Worm (Caenorhabditis elegans): Measurements from ENCODE around the gene F54B11.9.

Gene F54B11.9

DNA sequence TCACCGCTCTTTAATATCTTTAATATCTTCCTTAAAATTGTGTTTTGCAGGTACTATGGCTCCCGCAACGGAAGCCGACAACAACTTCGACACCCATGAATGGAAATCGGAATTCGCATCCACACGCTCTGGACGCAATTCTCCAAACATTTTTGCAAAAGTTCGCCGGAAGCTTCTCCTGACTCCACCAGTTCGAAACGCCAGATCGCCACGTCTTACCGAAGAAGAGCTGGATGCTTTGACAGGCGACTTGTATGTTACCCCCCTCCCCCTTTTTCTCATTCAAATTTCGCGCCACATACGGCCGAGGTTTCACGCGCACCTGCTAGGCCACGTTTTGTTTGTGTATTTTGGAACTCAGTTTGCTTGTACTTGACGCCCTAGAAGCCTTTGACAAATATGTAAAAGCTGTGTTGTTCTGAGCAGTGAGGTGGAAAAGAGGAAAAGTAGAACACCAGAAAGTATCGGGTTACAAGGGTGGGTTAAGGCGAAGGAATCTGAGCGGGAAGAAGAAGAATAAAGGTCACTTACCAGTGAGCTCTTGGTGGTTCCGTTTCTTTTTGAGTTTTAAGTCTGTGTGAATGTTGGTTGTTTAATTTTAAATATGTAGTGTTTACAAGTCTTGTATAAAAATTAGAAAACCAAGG is 20.5 kb upstream of the F54B11.9 start, which contains the start of gene unc-84:
Gene unc-84, plus strand, starts transcription at position 51 of the 647 bp plus-strand sequence.
- TF ChIP-seq nhr-11 (tag; optimal IDR thresholded peaks at IDR 0.05) (no peak), pha-4 (tag; optimal IDR thresholded peaks at IDR 0.05) (peak; percentile 48), ceh-82 (tag; optimal IDR thresholded peaks at IDR 0.05) (no peak), lin-15B (tag; optimal IDR thresholded peaks at IDR 0.05) (peak; percentile 16), ama-1 (optimal IDR thresholded peaks at IDR 0.05) (no peak), elt-2 (tag; optimal IDR thresholded peaks at IDR 0.05) (peak; percentile 2), mdl-1 (tag; optimal IDR thresholded peaks at IDR 0.05) (no peak), mml-1 (tag; optimal IDR thresholded peaks at IDR 0.05) (no peak), ztf-11 (tag; optimal IDR thresholded peaks at IDR 0.05) (no peak)

DNA sequence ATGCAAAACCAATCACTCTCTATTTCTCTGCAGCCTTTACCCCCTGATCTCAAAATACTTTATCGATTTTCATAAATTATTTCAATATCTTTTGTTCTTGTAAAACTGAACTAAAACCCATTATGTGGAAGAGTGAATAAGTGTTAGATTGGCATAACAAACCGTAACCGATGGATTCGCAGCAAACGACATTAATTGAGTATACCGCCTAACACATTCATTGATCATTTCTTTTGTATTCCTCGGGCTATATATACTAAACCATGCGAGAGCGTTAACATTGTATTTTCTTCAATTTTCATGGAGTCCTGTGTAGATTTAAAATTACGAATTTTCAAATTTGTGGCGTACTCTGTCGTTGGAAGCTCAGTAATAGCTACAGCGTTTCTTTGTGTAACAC is 15.6 kb upstream of the F54B11.9 start, which contains the start of gene col-9:
Gene col-9, plus strand, starts transcription at position 301 of the 400 bp plus-strand sequence.
- no peak for TF ChIP-seq mml-1 (tag; optimal IDR thresholded peaks at IDR 0.05)
- TF ChIP-seq tbx-2 (tag; optimal IDR thresholded peaks at IDR 0.05), result no peak
- no peak for TF ChIP-seq ztf-4 (tag; optimal IDR thresholded peaks at IDR 0.05)
- TF ChIP-seq fos-1 (tag; optimal IDR thresholded peaks at IDR 0.05), result no peak
- TF ChIP-seq eor-1 (tag; optimal IDR thresholded peaks at IDR 0.05), result no peak
- no peak for TF ChIP-seq nhr-76 (tag; optimal IDR thresholded peaks at IDR 0.05)
- no peak for TF ChIP-seq elt-3 (tag; optimal IDR thresholded peaks at IDR 0.05)
- TF ChIP-seq nfya-1 (tag; optimal IDR thresholded peaks at IDR 0.05; ENCODE audit: insufficient read depth), result no peak
- no peak for TF ChIP-seq egl-5 (tag; optimal IDR thresholded peaks at IDR 0.05)
- TF ChIP-seq nhr-11 (tag; optimal IDR thresholded peaks at IDR 0.05), result no peak
- no peak for TF ChIP-seq skn-1 (tag; optimal IDR thresholded peaks at IDR 0.05)
- TF ChIP-seq nhr-12 (tag; optimal IDR thresholded peaks at IDR 0.05), result no peak
- no peak for TF ChIP-seq ceh-16 (tag; optimal IDR thresholded peaks at IDR 0.05)
- TF ChIP-seq R02D3.7 (tag; optimal IDR thresholded peaks at IDR 0.05), result no peak
- no peak for TF ChIP-seq pqm-1 (tag; optimal IDR thresholded peaks at IDR 0.05)
- no peak for TF ChIP-seq pha-4 (tag; optimal IDR thresholded peaks at IDR 0.05)
- TF ChIP-seq elt-1 (tag; optimal IDR thresholded peaks at IDR 0.05), result no peak

DNA sequence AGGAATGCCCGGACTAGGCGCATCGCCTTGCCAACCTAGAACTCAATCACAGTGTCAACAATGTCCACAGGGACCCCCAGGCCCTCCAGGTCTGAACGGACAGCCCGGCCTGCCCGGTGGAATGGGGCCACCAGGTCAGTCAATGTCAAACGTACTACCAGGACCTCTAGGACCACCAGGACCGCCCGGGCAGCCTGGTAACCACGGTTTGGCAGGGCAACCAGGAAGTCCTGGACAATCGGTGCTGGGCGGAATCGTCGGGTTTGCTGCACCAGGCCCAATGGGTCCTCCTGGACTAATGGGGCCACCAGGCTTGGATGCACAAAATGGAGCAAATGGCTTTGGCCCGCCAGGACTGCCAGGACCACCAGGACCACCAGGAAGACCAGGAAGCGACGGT is 14.7 kb upstream of the F54B11.9 start:
- TF ChIP-seq egl-27 (tag; optimal IDR thresholded peaks at IDR 0.05) (no peak), eor-1 (tag; optimal IDR thresholded peaks at IDR 0.05) (no peak), ZK546.5 (tag; optimal IDR thresholded peaks at IDR 0.05) (no peak), unc-62 (GFP tag; optimal IDR thresholded peaks at IDR 0.05) (no peak), ztf-4 (tag; optimal IDR thresholded peaks at IDR 0.05) (no peak), zag-1 (tag; optimal IDR thresholded peaks at IDR 0.05) (no peak), snpc-4 (tag; optimal IDR thresholded peaks at IDR 0.05) (no peak), sea-2 (GFP tag; optimal IDR thresholded peaks at IDR 0.05) (no peak), tbx-2 (tag; optimal IDR thresholded peaks at IDR 0.05) (no peak)

DNA sequence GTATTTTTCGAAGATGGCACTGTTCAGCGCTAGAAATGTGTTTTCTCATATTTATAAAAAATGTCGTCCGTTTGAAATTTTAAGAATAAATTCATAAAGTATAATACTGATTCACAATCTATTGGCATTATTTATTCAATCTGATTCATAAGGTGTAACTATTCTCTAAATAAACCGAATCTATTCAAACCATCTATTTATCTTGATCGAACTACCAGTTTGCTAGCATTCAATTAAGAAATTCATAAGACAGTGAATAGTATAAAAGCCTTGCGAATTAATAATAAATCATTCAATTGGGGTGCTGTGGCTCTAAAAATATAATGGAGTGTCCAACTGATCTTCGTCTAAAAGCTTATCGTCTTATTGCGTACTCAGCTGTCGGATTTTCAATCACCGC is 14.2 kb upstream of the F54B11.9 start, which contains the start of gene col-44:
Gene col-44, plus strand, starts transcription at position 301 of the 400 bp plus-strand sequence.
- TF ChIP-seq zag-1 (tag; optimal IDR thresholded peaks at IDR 0.05) (no peak), eor-1 (tag; optimal IDR thresholded peaks at IDR 0.05) (no peak), unc-62 (GFP tag; optimal IDR thresholded peaks at IDR 0.05) (no peak), snpc-4 (tag; optimal IDR thresholded peaks at IDR 0.05) (no peak), nfya-1 (tag; optimal IDR thresholded peaks at IDR 0.05; ENCODE audit: insufficient read depth) (no peak), lin-15B (tag; optimal IDR thresholded peaks at IDR 0.05) (no peak), mdl-1 (tag; optimal IDR thresholded peaks at IDR 0.05) (no peak)

DNA sequence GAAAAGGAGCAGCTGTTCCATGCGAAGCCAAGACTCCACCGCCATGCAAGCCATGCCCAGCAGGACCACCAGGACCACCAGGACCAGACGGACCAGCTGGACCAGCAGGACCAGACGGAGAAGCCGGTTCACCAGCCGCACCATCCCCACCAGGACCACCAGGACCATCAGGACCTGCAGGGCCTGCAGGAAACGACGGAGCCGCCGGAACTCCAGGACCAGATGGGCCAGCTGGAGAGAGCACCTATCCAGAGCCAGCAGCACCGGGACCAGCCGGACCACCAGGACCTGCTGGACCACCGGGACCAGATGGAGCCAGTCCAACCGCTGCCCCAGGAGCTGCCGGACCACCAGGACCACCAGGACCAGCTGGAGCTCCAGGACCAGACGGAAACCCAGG is 13.4 kb upstream of the F54B11.9 start:
- no peak for TF ChIP-seq lsy-12 (tag; optimal IDR thresholded peaks at IDR 0.05)
- TF ChIP-seq ztf-11 (tag; optimal IDR thresholded peaks at IDR 0.05), result no peak
- no peak for TF ChIP-seq fos-1 (tag; optimal IDR thresholded peaks at IDR 0.05)
- no peak for TF ChIP-seq R02D3.7 (tag; optimal IDR thresholded peaks at IDR 0.05)
- TF ChIP-seq aly-2 (tag; optimal IDR thresholded peaks at IDR 0.05), result no peak
- TF ChIP-seq ceh-28 (tag; optimal IDR thresholded peaks at IDR 0.05), result no peak
- TF ChIP-seq nhr-77 (tag; optimal IDR thresholded peaks at IDR 0.05), result no peak
- TF ChIP-seq nhr-28 (tag; optimal IDR thresholded peaks at IDR 0.05), result no peak
- no peak for TF ChIP-seq snpc-4 (tag; optimal IDR thresholded peaks at IDR 0.05)
- no peak for TF ChIP-seq elt-1 (tag; optimal IDR thresholded peaks at IDR 0.05)
- TF ChIP-seq pqm-1 (tag; optimal IDR thresholded peaks at IDR 0.05), result no peak
- no peak for TF ChIP-seq unc-62 (GFP tag; optimal IDR thresholded peaks at IDR 0.05)
- TF ChIP-seq lin-39 (tag; optimal IDR thresholded peaks at IDR 0.05), result no peak
- no peak for TF ChIP-seq ceh-82 (tag; optimal IDR thresholded peaks at IDR 0.05)
- no peak for TF ChIP-seq nhr-67 (tag; optimal IDR thresholded peaks at IDR 0.05)
- TF ChIP-seq nhr-23 (tag; optimal IDR thresholded peaks at IDR 0.05), result no peak
- TF ChIP-seq egl-5 (tag; optimal IDR thresholded peaks at IDR 0.05), result no peak
- no peak for TF ChIP-seq daf-12 (tag; optimal IDR thresholded peaks at IDR 0.05)
- TF ChIP-seq skn-1 (tag; optimal IDR thresholded peaks at IDR 0.05), result no peak

All from whole organism, L3 larva.